Fruit fly (Drosophila melanogaster): ENCODE measurements around the gene CG10097.

DNA sequence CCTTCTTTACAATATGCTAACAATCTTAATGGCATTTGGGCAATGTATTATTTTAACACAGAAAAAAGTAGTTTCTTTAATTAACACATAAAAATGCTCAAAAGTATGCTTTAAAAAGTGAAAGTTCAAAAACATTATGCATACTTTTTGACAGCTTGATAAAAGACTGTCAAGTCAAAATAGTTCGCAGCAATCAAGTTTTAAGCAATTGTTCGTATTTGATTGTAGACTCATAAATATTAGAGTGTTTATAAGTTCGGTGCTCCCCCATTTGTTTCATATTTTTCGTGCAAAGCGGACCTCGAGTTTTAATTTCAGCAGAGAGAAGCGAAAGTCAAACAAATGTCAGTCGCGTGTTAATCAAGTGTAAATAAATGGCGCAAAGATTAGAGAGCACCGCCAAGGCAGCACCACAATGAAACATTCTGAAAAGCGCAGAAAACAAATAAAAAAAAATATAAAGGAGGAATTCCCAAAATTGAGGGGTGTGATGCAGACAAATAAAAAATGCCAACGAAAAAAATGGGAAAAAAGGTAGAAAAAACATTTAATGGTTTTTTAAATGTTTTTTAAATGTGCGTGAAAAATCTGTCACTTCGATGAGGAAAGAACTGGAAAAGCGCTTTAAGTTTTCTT lies 50.7 kb downstream of the CG10097 start:
- TF ChIP-seq CG6854 (GFP tag; optimal IDR thresholded peaks at IDR 0.05) (no peak), CG5953 (GFP tag; IDR thresholded peaks at IDR 0.05) (no peak), CG8388 (GFP tag; optimal IDR thresholded peaks at IDR 0.05) (no peak), gce (GFP tag; IDR thresholded peaks at IDR 0.05) (no peak), CG18599 (GFP tag; optimal IDR thresholded peaks at IDR 0.05) (no peak), Eip74EF (GFP tag; optimal IDR thresholded peaks at IDR 0.05) (no peak), ase (GFP tag; IDR thresholded peaks at IDR 0.05) (no peak), CG1024 (GFP tag; IDR thresholded peaks at IDR 0.05) (no peak), CG4707 (GFP tag; optimal IDR thresholded peaks at IDR 0.05) (no peak), dm (GFP tag; optimal IDR thresholded peaks at IDR 0.05) (no peak)
